Worm (Caenorhabditis elegans): ENCODE results near the gene idpp-6.

idpp-6 gene

ce11 chrX:6790457-6790856 lies 7.5 kb downstream of the idpp-6 start:
- TF ChIP-seq ztf-1 (GFP tag; conservative IDR thresholded peaks at IDR 0.05) (no peak), crh-2 (tag; optimal IDR thresholded peaks at IDR 0.05) (peak; percentile 42)

- peak; percentile 15 for TF ChIP-seq fos-1 (tag; optimal IDR thresholded peaks at IDR 0.05)
- no peak for TF ChIP-seq elt-3 (tag; optimal IDR thresholded peaks at IDR 0.05)
- peak; percentile 14 for TF ChIP-seq gmeb-1 (tag; optimal IDR thresholded peaks at IDR 0.05)
These were observed 8.0 kb downstream of the idpp-6 start, which contains the start of gene asp-3 for ce11 chrX:6790986-6791385. Gene asp-3, plus strand, starts transcription at chrX:6791064.

- TF ChIP-seq sma-9 (GFP tag; optimal IDR thresholded peaks at IDR 0.05), result peak; percentile 49
- no peak for TF ChIP-seq sma-9 (tag; optimal IDR thresholded peaks at IDR 0.05)
- TF ChIP-seq crh-2 (tag; optimal IDR thresholded peaks at IDR 0.05), result peak; percentile 52
- TF ChIP-seq nhr-25 (tag; optimal IDR thresholded peaks at IDR 0.05), result no peak
- peak; percentile 3 for TF ChIP-seq F13H6.1 (tag; optimal IDR thresholded peaks at IDR 0.05)
- TF ChIP-seq fos-1 (tag; optimal IDR thresholded peaks at IDR 0.05), result peak; percentile 65
- no peak for TF ChIP-seq lsy-2 (tag; optimal IDR thresholded peaks at IDR 0.05)
- TF ChIP-seq lin-13 (GFP tag; optimal IDR thresholded peaks at IDR 0.05), result peak; percentile 1
- TF ChIP-seq nhr-21 (tag; optimal IDR thresholded peaks at IDR 0.05), result no peak
- peak; percentile 44 for TF ChIP-seq gmeb-1 (tag; optimal IDR thresholded peaks at IDR 0.05)
These were observed 9.5 kb downstream of the idpp-6 start for ce11 chrX:6792281-6793003.

- TF ChIP-seq ceh-16 (tag; optimal IDR thresholded peaks at IDR 0.05) (peak; percentile 87), fos-1 (tag; optimal IDR thresholded peaks at IDR 0.05) (peak; percentile 44), ztf-4 (tag; optimal IDR thresholded peaks at IDR 0.05) (no peak)
These were observed 13.0 kb downstream of the idpp-6 start for ce11 chrX:6795843-6796521.

ce11 chrX:6799776-6800175 lies 16.8 kb downstream of the idpp-6 start, which contains the start of gene M03A8.3:
Gene M03A8.3, plus strand, starts transcription at chrX:6800053.
- TF ChIP-seq ceh-82 (tag; optimal IDR thresholded peaks at IDR 0.05), result no peak

- TF ChIP-seq C34F6.9 (tag; optimal IDR thresholded peaks at IDR 0.05) (no peak), nhr-21 (tag; optimal IDR thresholded peaks at IDR 0.05) (no peak), lsy-2 (tag; optimal IDR thresholded peaks at IDR 0.05) (no peak), nhr-23 (tag; optimal IDR thresholded peaks at IDR 0.05) (no peak), nhr-6 (tag; optimal IDR thresholded peaks at IDR 0.05) (no peak), sem-4 (tag; optimal IDR thresholded peaks at IDR 0.05) (no peak), ztf-11 (tag; optimal IDR thresholded peaks at IDR 0.05) (no peak), nhr-12 (tag; optimal IDR thresholded peaks at IDR 0.05) (no peak), snpc-4 (tag; optimal IDR thresholded peaks at IDR 0.05) (no peak), ama-1 (optimal IDR thresholded peaks at IDR 0.05) (no peak), sma-9 (GFP tag; optimal IDR thresholded peaks at IDR 0.05) (no peak), sma-9 (tag; optimal IDR thresholded peaks at IDR 0.05) (no peak), nhr-77 (tag; optimal IDR thresholded peaks at IDR 0.05) (no peak), unc-55 (GFP tag; optimal IDR thresholded peaks at IDR 0.05) (no peak), nhr-25 (tag; optimal IDR thresholded peaks at IDR 0.05) (no peak), zag-1 (tag; optimal IDR thresholded peaks at IDR 0.05) (no peak), lin-11 (tag; optimal IDR thresholded peaks at IDR 0.05) (no peak), fos-1 (tag; optimal IDR thresholded peaks at IDR 0.05) (no peak), blmp-1 (tag; optimal IDR thresholded peaks at IDR 0.05; ENCODE audit: insufficient read depth) (no peak), peb-1 (tag; optimal IDR thresholded peaks at IDR 0.05) (no peak), nhr-11 (tag; optimal IDR thresholded peaks at IDR 0.05) (no peak)
These were observed 18.6 kb downstream of the idpp-6 start for ce11 chrX:6801546-6801945.
